Worm (Caenorhabditis elegans): Measurements from ENCODE around the gene ugt-30.

ugt-30 gene

ce11 chrV:15082291-15082690, 42.8 kb downstream of the ugt-30 start, which contains the start of the genes C01G10.10 and C01G10.9 (continued):
- TF ChIP-seq lin-29 (GFP tag; IDR thresholded peaks at IDR 0.05) (no peak), D1046.2 (GFP tag; IDR thresholded peaks at IDR 0.05) (no peak), jun-1 (tag; optimal IDR thresholded peaks at IDR 0.05) (no peak), nhr-48 (tag; optimal IDR thresholded peaks at IDR 0.05) (peak; percentile 1), zip-2 (tag; optimal IDR thresholded peaks at IDR 0.05) (no peak), nhr-77 (tag; optimal IDR thresholded peaks at IDR 0.05) (no peak), lir-3 (tag; optimal IDR thresholded peaks at IDR 0.05) (no peak), nhr-25 (tag; optimal IDR thresholded peaks at IDR 0.05; ENCODE audit: borderline replicate concordance, insufficient read depth) (no peak), vab-7 (GFP tag; IDR thresholded peaks at IDR 0.05) (no peak), spr-3 (GFP tag; optimal IDR thresholded peaks at IDR 0.05) (no peak), daf-19 (GFP tag; conservative IDR thresholded peaks at IDR 0.05) (no peak), F49E8.2 (tag; optimal IDR thresholded peaks at IDR 0.05; ENCODE audit: borderline replicate concordance) (peak; percentile 1), madf-9 (GFP tag; conservative IDR thresholded peaks at IDR 0.05) (0 out of 2 replicates have a peak, but pooled peaks have one; percentile 24), duxl-1 (tag; optimal IDR thresholded peaks at IDR 0.05; ENCODE audit: poor library complexity) (peak; percentile 71), snpc-1.2 (GFP tag; IDR thresholded peaks at IDR 0.05) (no peak), saeg-2 (GFP tag; IDR thresholded peaks at IDR 0.05) (no peak), tag-97 (GFP tag; IDR thresholded peaks at IDR 0.05) (no peak), zfp-3 (GFP tag; conservative IDR thresholded peaks at IDR 0.05) (no peak), dmd-8 (GFP tag; IDR thresholded peaks at IDR 0.05) (no peak), dpl-1 (GFP tag; optimal IDR thresholded peaks at IDR 0.05) (peak; percentile 63), lsy-2 (tag; optimal IDR thresholded peaks at IDR 0.05) (peak in 1 of 2 experiments; percentile 80), daf-12 (tag; optimal IDR thresholded peaks at IDR 0.05) (no peak), zip-11 (GFP tag; IDR thresholded peaks at IDR 0.05) (no peak), ZK337.2 (GFP tag; IDR thresholded peaks at IDR 0.05) (0 out of 2 replicates have a peak, but pooled peaks have one; percentile 69), ceh-44 (GFP tag; IDR thresholded peaks at IDR 0.05) (no peak), ces-1 (GFP tag; optimal IDR thresholded peaks at IDR 0.05) (no peak), hif-1 (tag; optimal IDR thresholded peaks at IDR 0.05) (peak in 1 of 2 experiments; percentile 80), madf-5 (GFP tag; IDR thresholded peaks at IDR 0.05) (no peak), ceh-32 (tag; optimal IDR thresholded peaks at IDR 0.05; ENCODE audit: poor library complexity) (no peak), nhr-237 (tag; optimal IDR thresholded peaks at IDR 0.05) (no peak), nhr-6 (tag; optimal IDR thresholded peaks at IDR 0.05) (peak; percentile 69), mxl-2 (GFP tag; conservative IDR thresholded peaks at IDR 0.05) (no peak), hlh-11 (tag; optimal IDR thresholded peaks at IDR 0.05) (no peak), dmd-9 (GFP tag; IDR thresholded peaks at IDR 0.05) (peak; percentile 58; the same call in 1 of the 2 replicates), mxl-3 (GFP tag; optimal IDR thresholded peaks at IDR 0.05) (no peak), ama-1 (optimal IDR thresholded peaks at IDR 0.05) (no peak), T26A8.4 (GFP tag; IDR thresholded peaks at IDR 0.05) (no peak), ztf-11 (tag; optimal IDR thresholded peaks at IDR 0.05) (no peak), attf-4 (tag; optimal IDR thresholded peaks at IDR 0.05) (no peak), mdl-1 (tag; optimal IDR thresholded peaks at IDR 0.05) (no peak), rbr-2 (tag; optimal IDR thresholded peaks at IDR 0.05) (peak; percentile 36), nhr-102 (tag; optimal IDR thresholded peaks at IDR 0.05) (peak; percentile 8), dmd-6 (GFP tag; IDR thresholded peaks at IDR 0.05) (peak; percentile 64), T20F7.1 (GFP tag; optimal IDR thresholded peaks at IDR 0.05) (peak; percentile 33), snpc-4 (tag; optimal IDR thresholded peaks at IDR 0.05) (no peak), set-16 (GFP tag; IDR thresholded peaks at IDR 0.05) (no peak), nhr-28 (tag; optimal IDR thresholded peaks at IDR 0.05) (no peak), Y105C5A.15 (GFP tag; IDR thresholded peaks at IDR 0.05) (no peak), lin-39 (tag; optimal IDR thresholded peaks at IDR 0.05) (no peak), mdt-29 (GFP tag; IDR thresholded peaks at IDR 0.05) (no peak), nhr-42 (GFP tag; IDR thresholded peaks at IDR 0.05) (no peak)

All from whole organism, L4 larva.